Fruit fly (Drosophila melanogaster): ENCODE results near the gene CG34150.

CG34150 gene

DNA sequence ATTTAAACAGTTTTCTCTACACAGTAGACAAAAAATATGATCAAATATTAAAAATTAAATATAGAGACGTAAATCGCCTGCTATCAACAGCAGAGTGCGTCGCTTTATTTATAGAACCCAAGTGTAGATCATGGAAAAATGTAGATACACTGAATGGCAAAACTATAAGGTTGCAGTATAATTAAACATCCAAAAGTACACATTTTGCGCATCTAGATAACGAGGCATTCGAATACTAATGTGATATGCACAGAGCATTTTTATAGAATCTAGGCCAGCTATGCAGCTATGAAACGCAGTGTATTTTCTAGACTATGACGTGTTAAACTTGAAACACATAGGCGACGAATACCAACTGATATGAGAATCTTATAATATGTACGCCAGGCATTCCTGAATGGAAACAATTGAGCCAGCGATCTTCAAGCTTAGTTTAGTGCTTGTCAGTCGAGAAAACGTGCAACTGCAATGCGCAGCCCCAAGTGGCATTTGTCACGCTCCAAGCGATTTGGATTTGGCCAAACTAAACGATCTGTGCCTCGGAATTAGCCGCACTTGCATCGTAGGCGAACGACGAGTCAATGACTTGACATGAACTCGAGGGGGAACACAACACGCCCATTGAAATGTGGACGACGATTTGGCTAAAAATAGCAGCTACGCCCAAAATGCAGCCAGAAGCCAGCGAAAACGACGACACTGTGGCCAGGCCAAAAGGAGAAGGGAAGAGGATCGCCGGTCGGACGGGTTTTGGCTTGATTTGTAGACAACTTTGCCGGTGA is 3.0 kb upstream of the CG34150 start (continued):
- TF ChIP-seq ATbp (GFP tag; optimal IDR thresholded peaks at IDR 0.05) (peak; percentile 78), E2f2 (GFP tag; IDR thresholded peaks at IDR 0.05) (peak; percentile 66), Lhr (GFP tag; optimal IDR thresholded peaks at IDR 0.05) (peak; percentile 41), ftz-f1 (GFP tag; optimal IDR thresholded peaks at IDR 0.05) (peak; percentile 40), Max (GFP tag; optimal IDR thresholded peaks at IDR 0.05) (peak; percentile 73), CG4617 (GFP tag; optimal IDR thresholded peaks at IDR 0.05; ENCODE audit: borderline replicate concordance) (peak; percentile 36), CG14014 (GFP tag; IDR thresholded peaks at IDR 0.05) (peak; percentile 93), btn (GFP tag; optimal IDR thresholded peaks at IDR 0.05) (peak; percentile 73), CG6854 (GFP tag; optimal IDR thresholded peaks at IDR 0.05) (peak; percentile 77), Nf-YB (GFP tag; optimal IDR thresholded peaks at IDR 0.05) (peak; percentile 63), nerfin-2 (GFP tag; IDR thresholded peaks at IDR 0.05; ENCODE audit: partially characterized antibody) (no peak), CG3995 (GFP tag; optimal IDR thresholded peaks at IDR 0.05) (peak; percentile 54), ems (GFP tag; optimal IDR thresholded peaks at IDR 0.05) (peak; percentile 93), Nf-YC (tag; optimal IDR thresholded peaks at IDR 0.05) (peak; percentile 72), amos (GFP tag; IDR thresholded peaks at IDR 0.05; ENCODE audit: partially characterized antibody) (no peak), dysf (GFP tag; IDR thresholded peaks at IDR 0.05) (peak; percentile 93), bcd (GFP tag; optimal IDR thresholded peaks at IDR 0.05) (peak; percentile 82), ewg (GFP tag; optimal IDR thresholded peaks at IDR 0.05) (peak; percentile 73), CG17359 (tag; optimal IDR thresholded peaks at IDR 0.05) (peak; percentile 93), hb (GFP tag; IDR thresholded peaks at IDR 0.05; ENCODE audit: partially characterized antibody) (no peak), ind (GFP tag; optimal IDR thresholded peaks at IDR 0.05) (peak; percentile 89), CG6813 (GFP tag; optimal IDR thresholded peaks at IDR 0.05) (peak; percentile 90), CG17186 (GFP tag; optimal IDR thresholded peaks at IDR 0.05) (peak; percentile 33), CG17361 (GFP tag; IDR thresholded peaks at IDR 0.05) (peak; percentile 85), grn (GFP tag; optimal IDR thresholded peaks at IDR 0.05) (peak; percentile 10), danr (GFP tag; IDR thresholded peaks at IDR 0.05) (peak; percentile 75), CG15696 (tag; optimal IDR thresholded peaks at IDR 0.05) (peak; percentile 30), Dek (tag; optimal IDR thresholded peaks at IDR 0.05) (peak; percentile 87), MESR4 (GFP tag; optimal IDR thresholded peaks at IDR 0.05) (peak; percentile 44), Doc3 (GFP tag; IDR thresholded peaks at IDR 0.05; ENCODE audit: partially characterized antibody) (no peak), ara (GFP tag; IDR thresholded peaks at IDR 0.05) (peak; percentile 78), CG30431 (GFP tag; optimal IDR thresholded peaks at IDR 0.05) (peak; percentile 73), unpg (GFP tag; optimal IDR thresholded peaks at IDR 0.05) (peak; percentile 90), chinmo (GFP tag; IDR thresholded peaks at IDR 0.05; ENCODE audit: partially characterized antibody) (no peak), CG14667 (GFP tag; IDR thresholded peaks at IDR 0.05) (peak; percentile 79; the same call in 1 of the 2 replicates), CG15514 (GFP tag; optimal IDR thresholded peaks at IDR 0.05) (peak; percentile 82), CG13424 (tag; optimal IDR thresholded peaks at IDR 0.05) (peak; percentile 90), CG13624 (GFP tag; optimal IDR thresholded peaks at IDR 0.05) (peak; percentile 92), hth (optimal IDR thresholded peaks at IDR 0.05) (no peak), vfl (GFP tag; optimal IDR thresholded peaks at IDR 0.05) (peak; percentile 75), HmgZ (tag; optimal IDR thresholded peaks at IDR 0.05) (peak; percentile 93), vnd (GFP tag; IDR thresholded peaks at IDR 0.05; ENCODE audit: partially characterized antibody) (no peak), slbo (GFP tag; IDR thresholded peaks at IDR 0.05) (peak; percentile 94)

Measured in whole organism, embryonic.